Fruit fly (Drosophila melanogaster) whole organism, prepupa: ENCODE data around the gene CG8379.

Experiments
- Blimp-1 ChIP-seq: fragments of 200-800 bp; sonication (Bioruptor generic); optimal IDR thresholded peaks from 3 replicates; lab custom pipeline; 2017; ENCODE audit warnings: missing biosample characterization, missing genetic modification characterization, mild to moderate bottlenecking, moderate library complexity, missing genetic modification reagents
- CG10669 ChIP-seq: fragments of 200-800 bp; sonication (Bioruptor generic); optimal IDR thresholded peaks from 3 replicates; lab custom pipeline; 2018; ENCODE audit warnings: missing biosample characterization, mild to moderate bottlenecking, missing genetic modification characterization, moderate library complexity
- CG11294 ChIP-seq: fragments of 200-800 bp; sonication (Bioruptor generic); IDR thresholded peaks from 2 replicates; pipeline ENCODE4 v1.3.6; 2022; ENCODE audit warnings: missing biosample characterization, missing genetic modification characterization
- CG11902 ChIP-seq: fragments of 200-800 bp; sonication (Bioruptor generic); optimal IDR thresholded peaks from 3 replicates; lab custom pipeline; 2016; ENCODE audit warnings: missing biosample characterization, missing genetic modification characterization
- CG16779 ChIP-seq: fragments of 200-800 bp; sonication (Bioruptor generic); optimal IDR thresholded peaks from 3 replicates; lab custom pipeline; 2017; ENCODE audit warnings: missing biosample characterization, mild to moderate bottlenecking, missing genetic modification characterization
- CG31627 ChIP-seq: fragments of 200-800 bp; sonication (Bioruptor generic); optimal IDR thresholded peaks from 3 replicates; lab custom pipeline; 2016; ENCODE audit warnings: missing biosample characterization, missing genetic modification characterization
- CG34406 ChIP-seq: fragments of 200-800 bp; sonication (Bioruptor generic); optimal IDR thresholded peaks from 3 replicates; lab custom pipeline; 2016; ENCODE audit warnings: missing biosample characterization, missing genetic modification characterization
- CG3919 ChIP-seq: fragments of 200-800 bp; sonication (Bioruptor generic); optimal IDR thresholded peaks from 3 replicates; lab custom pipeline; 2016; ENCODE audit warnings: missing biosample characterization, missing genetic modification characterization
- CG4318 ChIP-seq: fragments of 200-800 bp; sonication (Bioruptor generic); optimal IDR thresholded peaks from 3 replicates; lab custom pipeline; 2017; ENCODE audit warnings: missing biosample characterization, mild to moderate bottlenecking, missing genetic modification characterization
- CG6163 ChIP-seq: fragments of 200-800 bp; sonication (Bioruptor generic); IDR thresholded peaks from 3 replicates; pipeline ENCODE4 v1.3.6; 2022; ENCODE audit warnings: missing biosample characterization, missing genetic modification characterization
- CG6276 ChIP-seq: fragments of 200-800 bp; sonication (Bioruptor generic); optimal IDR thresholded peaks from 2 replicates; lab custom pipeline; 2017; ENCODE audit warnings: missing biosample characterization, mild to moderate bottlenecking, missing genetic modification characterization
- CG6808 ChIP-seq: fragments of 200-800 bp; sonication (Bioruptor generic); optimal IDR thresholded peaks from 3 replicates; lab custom pipeline; 2017; ENCODE audit warnings: missing biosample characterization, missing genetic modification characterization, mild to moderate bottlenecking, moderate library complexity, missing genetic modification reagents
- CG6854 ChIP-seq: fragments of 200-800 bp; sonication (Bioruptor generic); optimal IDR thresholded peaks from 2 replicates; lab custom pipeline; 2017; ENCODE audit warnings: missing biosample characterization, mild to moderate bottlenecking, missing genetic modification characterization
- CG7368 ChIP-seq: fragments of 200-800 bp; sonication (Bioruptor generic); optimal IDR thresholded peaks from 3 replicates; lab custom pipeline; 2016; ENCODE audit warnings: missing biosample characterization, missing genetic modification characterization
- CG8319 ChIP-seq: fragments of 200-800 bp; sonication (Bioruptor generic); optimal IDR thresholded peaks from 3 replicates; lab custom pipeline; 2016; ENCODE audit warnings: missing biosample characterization, missing genetic modification characterization
- CG8632 ChIP-seq: fragments of 200-800 bp; sonication (Bioruptor generic); optimal IDR thresholded peaks from 3 replicates; lab custom pipeline; 2016; ENCODE audit warnings: missing biosample characterization, missing genetic modification characterization
- CG9139 ChIP-seq: fragments of 200-800 bp; sonication (Bioruptor generic); optimal IDR thresholded peaks from 3 replicates; lab custom pipeline; 2017; ENCODE audit warnings: missing biosample characterization, mild to moderate bottlenecking, missing genetic modification characterization
- Eip78C ChIP-seq: fragments of 200-800 bp; sonication (Bioruptor generic); peaks from one replicate; lab custom pipeline; 2016; ENCODE audit warnings: missing biosample characterization, missing genetic modification characterization
- Ets21C ChIP-seq: fragments of 200-800 bp; sonication (Bioruptor generic); optimal IDR thresholded peaks from 3 replicates; lab custom pipeline; 2016; ENCODE audit warnings: missing biosample characterization, missing genetic modification characterization
- Ets96B ChIP-seq: fragments of 200-800 bp; optimal IDR thresholded peaks from 2 replicates; lab custom pipeline; 2019; ENCODE audit warnings: missing biosample characterization, mild to moderate bottlenecking, missing genetic modification characterization, moderate library complexity
- Gug ChIP-seq: fragments of 200-800 bp; sonication (Bioruptor generic); IDR thresholded peaks from 2 replicates; pipeline ENCODE4 v1.3.6; 2022; ENCODE audit warnings: missing biosample characterization, missing genetic modification characterization
- Lpt ChIP-seq: fragments of 200-800 bp; sonication (Bioruptor generic); optimal IDR thresholded peaks from 3 replicates; lab custom pipeline; 2016; ENCODE audit warnings: missing biosample characterization, missing genetic modification characterization
- OdsH ChIP-seq: fragments of 200-800 bp; sonication (Bioruptor generic); optimal IDR thresholded peaks from 3 replicates; lab custom pipeline; 2016; ENCODE audit warnings: missing biosample characterization, missing genetic modification characterization
- Smox ChIP-seq: fragments of 200-800 bp; sonication (Bioruptor generic); optimal IDR thresholded peaks from 3 replicates; lab custom pipeline; 2016; ENCODE audit warnings: missing biosample characterization, missing genetic modification characterization
- Sox14 ChIP-seq: fragments of 200-800 bp; sonication (Bioruptor generic); optimal IDR thresholded peaks from 3 replicates; lab custom pipeline; 2016; ENCODE audit warnings: missing biosample characterization, missing genetic modification characterization
- Sox15 ChIP-seq: fragments of 200-800 bp; sonication (Bioruptor generic); optimal IDR thresholded peaks from 3 replicates; lab custom pipeline; 2016; ENCODE audit warnings: missing biosample characterization, missing genetic modification characterization
- dac ChIP-seq: fragments of 200-800 bp; sonication (Bioruptor generic); optimal IDR thresholded peaks from 2 replicates; lab custom pipeline; 2017; ENCODE audit warnings: missing biosample characterization, mild to moderate bottlenecking, missing genetic modification characterization
- eg ChIP-seq: fragments of 200-800 bp; sonication (Bioruptor generic); IDR thresholded peaks from 3 replicates; pipeline ENCODE4 v1.3.6; 2022; ENCODE audit warnings: missing biosample characterization, missing genetic modification characterization
- fd59A ChIP-seq: fragments of 200-800 bp; sonication (Bioruptor generic); optimal IDR thresholded peaks from 2 replicates; lab custom pipeline; 2017; ENCODE audit warnings: missing biosample characterization, mild to moderate bottlenecking, missing genetic modification characterization, missing genetic modification reagents
- fkh ChIP-seq: fragments of 200-800 bp; sonication (Bioruptor generic); optimal IDR thresholded peaks from 3 replicates; lab custom pipeline; 2017; ENCODE audit warnings: missing biosample characterization, mild to moderate bottlenecking, missing genetic modification characterization, moderate library complexity
- pdm3 ChIP-seq: fragments of 200-800 bp; sonication (Bioruptor generic); optimal IDR thresholded peaks from 3 replicates; lab custom pipeline; 2016; ENCODE audit warnings: missing biosample characterization, missing genetic modification characterization
- salr ChIP-seq, 2 experiments: fragments of 200-800 bp; sonication (Bioruptor generic); optimal IDR thresholded peaks; 3 replicates each; lab custom pipeline; 2016 to 2018; ENCODE audit warnings: missing biosample characterization in 2 of 2, missing genetic modification characterization in 2 of 2, mild to moderate bottlenecking in 1 of 2
- spab ChIP-seq: fragments of 200-800 bp; sonication (Bioruptor generic); optimal IDR thresholded peaks from 2 replicates; lab custom pipeline; 2017; ENCODE audit warnings: missing biosample characterization, mild to moderate bottlenecking, missing genetic modification characterization, missing genetic modification reagents
- ss ChIP-seq, 2 experiments: fragments of 200-800 bp; sonication (Bioruptor generic); optimal IDR thresholded peaks; 2 replicates in 1 of 2; 3 replicates in 1 of 2; lab custom pipeline; 2017 to 2018; ENCODE audit warnings: mild to moderate bottlenecking in 2 of 2, missing biosample characterization in 2 of 2, missing genetic modification characterization in 2 of 2, moderate library complexity in 1 of 2
- svp ChIP-seq: fragments of 200-800 bp; sonication (Bioruptor generic); peaks from one replicate; lab custom pipeline; 2016; ENCODE audit warnings: missing biosample characterization, missing genetic modification characterization
- topi ChIP-seq: fragments of 200-800 bp; sonication (Bioruptor generic); optimal IDR thresholded peaks from 3 replicates; lab custom pipeline; 2016; ENCODE audit warnings: missing biosample characterization, missing genetic modification characterization

The CG8379 gene

dm6 chr3R:8860126-8861059 is 36.2 kb downstream of the CG8379 start (continued):
- no peak for TF ChIP-seq eg (GFP tag; lab: Robert Waterston, UW)

dm6 chr3R:8861671-8862070 is 37.5 kb downstream of the CG8379 start:
- TF ChIP-seq svp (GFP tag; lab: Kevin White, UChicago) (peak; percentile 60), CG34406 (GFP tag; lab: Kevin White, UChicago) (no peak), Eip78C (GFP tag; lab: Kevin White, UChicago) (peak; percentile 32)

- TF ChIP-seq CG6808 (GFP tag; lab: Kevin White, UChicago) (no peak), CG7368 (GFP tag; lab: Kevin White, UChicago) (no peak), pdm3 (GFP tag; lab: Kevin White, UChicago) (no peak), Blimp-1 (GFP tag; lab: Kevin White, UChicago) (no peak), Ets21C (GFP tag; lab: Kevin White, UChicago) (no peak), spab (GFP tag; lab: Kevin White, UChicago) (no peak), svp (GFP tag; lab: Kevin White, UChicago) (no peak), CG11294 (GFP tag; lab: Robert Waterston, UW) (no peak), CG8632 (GFP tag; lab: Kevin White, UChicago) (no peak), Gug (GFP tag; lab: Robert Waterston, UW) (no peak), Sox15 (GFP tag; lab: Kevin White, UChicago) (no peak), Smox (GFP tag; lab: Kevin White, UChicago) (no peak), CG11902 (GFP tag; lab: Kevin White, UChicago) (no peak), Eip78C (GFP tag; lab: Kevin White, UChicago) (no peak), Lpt (GFP tag; lab: Kevin White, UChicago) (no peak)
Observed at dm6 chr3R:8862208-8862607, 38.0 kb downstream of the CG8379 start.

- TF ChIP-seq Eip78C (GFP tag; lab: Kevin White, UChicago) (peak; percentile 79), dac (GFP tag; lab: Kevin White, UChicago) (no peak), CG8319 (GFP tag; lab: Kevin White, UChicago) (no peak), CG16779 (tag; lab: Kevin White, UChicago) (peak; percentile 19), ss (GFP tag; optimal IDR thresholded peaks at IDR 0.05; lab: Kevin White, UChicago) (peak in 1 of 2 experiments; percentile 48), CG10669 (GFP tag; lab: Kevin White, UChicago) (no peak), spab (GFP tag; lab: Kevin White, UChicago) (no peak), Lpt (GFP tag; lab: Kevin White, UChicago) (no peak), Sox15 (GFP tag; lab: Kevin White, UChicago) (no peak), CG3919 (GFP tag; lab: Kevin White, UChicago) (peak; percentile 10), topi (no peak), Ets96B (tag; lab: Kevin White, UChicago) (no peak), fkh (peak; percentile 53), fd59A (GFP tag; lab: Kevin White, UChicago) (no peak), CG31627 (GFP tag; lab: Kevin White, UChicago) (no peak), CG6854 (GFP tag; lab: Kevin White, UChicago) (peak; percentile 56), CG6163 (GFP tag; lab: Robert Waterston, UW) (peak; percentile 34; the same call in 1 of the 3 replicates), eg (GFP tag; lab: Robert Waterston, UW) (0 out of 3 replicates have a peak, but pooled peaks have one; percentile 4), CG9139 (GFP tag; lab: Kevin White, UChicago) (peak; percentile 23), CG6276 (GFP tag; lab: Kevin White, UChicago) (peak; percentile 65), Blimp-1 (GFP tag; lab: Kevin White, UChicago) (no peak), Gug (GFP tag; lab: Robert Waterston, UW) (no peak), CG4318 (GFP tag; lab: Kevin White, UChicago) (no peak), Ets21C (GFP tag; lab: Kevin White, UChicago) (no peak), Smox (GFP tag; lab: Kevin White, UChicago) (no peak), OdsH (GFP tag; lab: Kevin White, UChicago) (no peak), salr (GFP tag; optimal IDR thresholded peaks at IDR 0.05; lab: Kevin White, UChicago) (no peak), CG6808 (GFP tag; lab: Kevin White, UChicago) (peak; percentile 36), Sox14 (GFP tag; lab: Kevin White, UChicago) (no peak)
Observed at dm6 chr3R:8862662-8863082, 38.5 kb downstream of the CG8379 start.
